Fruit fly (Drosophila melanogaster) S2 (cell line): ENCODE measurements around the gene CG31473.

Experiments
- CG8478 ChIP-seq: fragments of >200 bp; optimal IDR thresholded peaks from 2 replicates; lab custom pipeline; 2018
- CTCF ChIP-seq, 2 experiments: fragments of >200 bp; optimal IDR thresholded peaks; 2 replicates each; lab custom pipeline; 2018

Gene CG31473

DNA sequence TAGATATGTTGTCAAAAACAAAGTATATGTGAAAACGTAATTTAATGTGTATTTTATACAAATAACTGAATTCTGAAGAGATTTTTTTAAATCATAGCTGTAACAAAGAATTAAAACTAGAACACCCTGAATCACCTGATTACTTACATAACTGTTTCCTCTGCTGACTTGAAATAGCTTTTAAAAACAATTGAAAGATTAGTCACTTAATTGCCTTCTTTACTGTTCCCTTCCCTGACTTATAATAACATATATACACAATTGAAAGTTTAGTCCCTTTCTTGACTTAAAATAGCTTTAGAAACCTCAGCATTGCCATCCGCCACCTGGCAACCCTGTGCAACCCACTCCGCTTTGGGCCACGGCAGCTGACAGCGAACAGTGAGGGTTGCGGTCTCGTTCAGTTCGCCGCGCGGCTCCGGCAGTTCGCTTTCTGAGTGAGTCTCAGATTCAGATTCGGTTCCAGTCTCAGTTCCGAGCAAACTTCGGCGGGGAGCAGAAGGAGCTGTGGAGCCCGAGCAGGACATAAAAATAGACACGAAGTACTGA is 2.4 kb downstream of the CG31473 start, which contains the start of gene CG34384:
CG34384 (plus strand) TSS at position 381 of the 549 bp plus-strand sequence.
- TF ChIP-seq CTCF (optimal IDR thresholded peaks at IDR 0.05; lab: Kevin White, UChicago) = no peak
- no peak for TF ChIP-seq CG8478 (lab: Kevin White, UChicago)

- TF ChIP-seq CG8478 (lab: Kevin White, UChicago) = no peak
- TF ChIP-seq CTCF (optimal IDR thresholded peaks at IDR 0.05; lab: Kevin White, UChicago) = no peak
Measured at dm6 chr3R:7821559-7821958, 9.9 kb downstream of the CG31473 start.
